Worm (Caenorhabditis elegans) whole organism, L2 larva: ENCODE data around the gene fbxb-13.

Experiments
- Y55F3AM.14 ChIP-seq: fragments of 200-800 bp; sonication (Bioruptor generic); optimal IDR thresholded peaks from 2 replicates; lab custom pipeline; 2018; ENCODE audit warnings: mild to moderate bottlenecking, missing genetic modification characterization, missing compliant biosample characterization
- ZK546.5 ChIP-seq: sonication (generic microtip); optimal IDR thresholded peaks from 2 replicates; lab custom pipeline; 2017; ENCODE audit warnings: missing biosample characterization, missing genetic modification characterization
- ama-1 ChIP-seq: fragments of 150-350 bp; optimal IDR thresholded peaks from 2 replicates; lab custom pipeline; 2018; ENCODE audit warnings: inconsistent platforms
- ceh-82 ChIP-seq: fragments of 150-350 bp; optimal IDR thresholded peaks from 2 replicates; lab custom pipeline; 2014; ENCODE audit warnings: missing biosample characterization, missing genetic modification characterization
- elt-3 ChIP-seq: sonication (generic microtip); optimal IDR thresholded peaks from 2 replicates; lab custom pipeline; 2017; ENCODE audit warnings: missing biosample characterization, missing genetic modification characterization
- fos-1 ChIP-seq: fragments of 150-350 bp; optimal IDR thresholded peaks from 2 replicates; lab custom pipeline; 2014; ENCODE audit warnings: missing biosample characterization, missing genetic modification characterization
- gmeb-1 ChIP-seq: fragments of 150-350 bp; optimal IDR thresholded peaks from 2 replicates; lab custom pipeline; 2014; ENCODE audit warnings: missing biosample characterization, missing genetic modification characterization
- lin-39 ChIP-seq: fragments of 150-350 bp; optimal IDR thresholded peaks from 2 replicates; lab custom pipeline; 2014; ENCODE audit warnings: missing biosample characterization, missing genetic modification reagents, missing genetic modification characterization
- lsy-2 ChIP-seq, 2 experiments: fragments of 150-350 bp in 1 of 2; sonication (generic microtip) in 1 of 2; optimal IDR thresholded peaks; 2 replicates each; lab custom pipeline; 2014 to 2017; ENCODE audit warnings: missing biosample characterization in 2 of 2, missing genetic modification characterization in 2 of 2
- nhr-12 ChIP-seq: fragments of 150-350 bp; optimal IDR thresholded peaks from 2 replicates; lab custom pipeline; 2014; ENCODE audit warnings: missing biosample characterization, missing genetic modification characterization
- nhr-129 ChIP-seq: fragments of 150-350 bp; optimal IDR thresholded peaks from 2 replicates; lab custom pipeline; 2014; ENCODE audit warnings: missing biosample characterization, missing genetic modification characterization
- nhr-6 ChIP-seq: fragments of 150-350 bp; optimal IDR thresholded peaks from 2 replicates; lab custom pipeline; 2014; ENCODE audit warnings: missing biosample characterization, missing genetic modification characterization
- snpc-4 ChIP-seq: fragments of 150-350 bp; optimal IDR thresholded peaks from 2 replicates; lab custom pipeline; 2014; ENCODE audit warnings: missing biosample characterization, missing genetic modification characterization
- unc-62 ChIP-seq: fragments of 150-350 bp; optimal IDR thresholded peaks from 2 replicates; lab custom pipeline; 2014; ENCODE audit warnings: missing biosample characterization, missing genetic modification reagents, missing genetic modification characterization

ce11 chrII:1766715-1767114 lies 21.4 kb upstream of the fbxb-13 start:
- TF ChIP-seq lin-39 (no peak), unc-62 (no peak), nhr-129 (tag; lab: Kevin White, UChicago) (no peak), nhr-12 (tag; lab: Kevin White, UChicago) (no peak), nhr-6 (no peak), ZK546.5 (no peak), lsy-2 (tag; optimal IDR thresholded peaks at IDR 0.05; lab: Kevin White, UChicago) (no peak), gmeb-1 (tag; lab: Kevin White, UChicago) (no peak), Y55F3AM.14 (GFP tag; lab: Kevin White, UChicago) (no peak), ceh-82 (tag; lab: Kevin White, UChicago) (no peak), fos-1 (tag; lab: Kevin White, UChicago) (no peak), ama-1 (lab: Kevin White, UChicago) (no peak), snpc-4 (tag; lab: Kevin White, UChicago) (no peak), elt-3 (tag; lab: Kevin White, UChicago) (no peak)
